Worm (Caenorhabditis elegans): ENCODE measurements around the gene F54H12.10.

The F54H12.10 gene

DNA sequence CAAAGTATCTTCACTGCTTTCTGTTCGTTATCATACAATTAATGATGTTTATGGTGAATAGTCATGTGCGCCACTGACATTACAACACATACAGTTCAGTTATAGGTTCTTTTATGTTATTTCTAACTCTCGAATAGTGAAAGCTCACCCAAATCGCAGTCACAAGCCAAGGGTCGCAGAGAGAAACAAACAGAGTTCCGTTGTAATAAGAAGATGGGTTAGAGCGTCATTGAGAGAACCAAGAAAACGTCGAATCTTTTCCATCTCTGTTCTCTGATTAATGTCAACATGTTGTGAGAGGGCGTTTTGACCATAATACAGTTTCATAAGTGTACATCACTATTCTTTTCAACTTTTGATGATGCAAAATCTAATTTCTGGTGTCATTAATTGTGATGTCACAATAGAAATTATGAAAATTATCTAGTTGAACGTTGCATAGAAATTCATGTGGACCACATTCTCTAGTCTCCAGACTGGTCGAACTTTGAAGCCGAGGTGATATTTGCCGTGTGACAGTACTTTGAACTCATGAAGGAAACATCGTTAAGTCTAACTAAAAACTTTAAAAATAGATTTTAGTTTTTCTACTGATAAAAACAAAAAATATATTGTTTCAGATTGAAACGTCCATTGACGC is 15.3 kb upstream of the F54H12.10 start:
- TF ChIP-seq F13H6.1 (tag; optimal IDR thresholded peaks at IDR 0.05) (no peak), ceh-14 (tag; optimal IDR thresholded peaks at IDR 0.05) (no peak), ttx-3 (tag; optimal IDR thresholded peaks at IDR 0.05) (no peak), C38D4.7 (GFP tag; optimal IDR thresholded peaks at IDR 0.05) (no peak)

DNA sequence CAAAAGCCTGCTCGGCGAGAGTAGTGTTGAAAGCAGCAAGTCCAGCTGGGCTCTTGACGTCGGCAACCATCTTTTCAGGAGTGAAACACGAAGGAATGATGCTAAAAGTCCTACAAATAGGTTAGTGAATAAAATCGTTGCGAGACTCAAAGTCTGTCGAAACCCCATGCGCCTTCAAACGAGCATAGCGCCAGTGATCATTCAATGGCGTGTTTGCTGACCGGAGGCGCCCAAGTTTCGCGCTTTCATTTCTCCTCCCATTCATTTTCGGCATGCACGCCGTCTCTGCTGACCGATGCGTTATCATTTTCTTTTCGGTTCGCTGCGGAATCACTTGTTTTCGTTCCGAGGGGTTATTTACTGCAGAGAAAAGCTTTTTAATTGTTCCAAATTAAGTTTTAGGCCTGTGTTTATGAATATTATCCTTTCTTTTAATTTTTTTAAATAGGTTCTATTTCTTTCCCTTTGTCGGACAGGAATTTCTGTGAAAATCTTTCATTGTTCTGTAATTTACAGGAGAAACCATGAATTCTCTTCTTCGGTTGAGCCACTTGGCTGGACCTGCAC is 14.5 kb upstream of the F54H12.10 start, which contains the start of the genes eef-1B.1 and aco-2:
TSS of gene eef-1B.1 (minus strand) at position 186 of the 567 bp plus-strand sequence.
TSS of gene aco-2 (plus strand) at position 517 of the 567 bp plus-strand sequence.
- no peak for TF ChIP-seq nhr-232 (tag; optimal IDR thresholded peaks at IDR 0.05)
- TF ChIP-seq hlh-30 (tag; optimal IDR thresholded peaks at IDR 0.05; ENCODE audit: insufficient read depth), result peak; percentile 37
- TF ChIP-seq nfya-1 (tag; optimal IDR thresholded peaks at IDR 0.05), result peak; percentile 61
- no peak for TF ChIP-seq ceh-22 (tag; optimal IDR thresholded peaks at IDR 0.05)
- no peak for TF ChIP-seq ceh-19 (GFP tag; optimal IDR thresholded peaks at IDR 0.05)
- TF ChIP-seq lim-6 (tag; optimal IDR thresholded peaks at IDR 0.05), result no peak
- no peak for TF ChIP-seq pha-4 (tag; optimal IDR thresholded peaks at IDR 0.05)
- no peak for TF ChIP-seq hlh-8 (tag; optimal IDR thresholded peaks at IDR 0.05)
- TF ChIP-seq C08G9.2 (tag; optimal IDR thresholded peaks at IDR 0.05), result no peak
- no peak for TF ChIP-seq pros-1 (tag; optimal IDR thresholded peaks at IDR 0.05)
- TF ChIP-seq rnt-1 (tag; optimal IDR thresholded peaks at IDR 0.05), result no peak
- TF ChIP-seq dve-1 (tag; optimal IDR thresholded peaks at IDR 0.05), result peak; percentile 11
- TF ChIP-seq F13H6.1 (tag; optimal IDR thresholded peaks at IDR 0.05), result no peak
- peak; percentile 55 for TF ChIP-seq ceh-31 (tag; optimal IDR thresholded peaks at IDR 0.05)
- no peak for TF ChIP-seq ceh-24 (tag; optimal IDR thresholded peaks at IDR 0.05)
- TF ChIP-seq unc-55 (GFP tag; optimal IDR thresholded peaks at IDR 0.05), result peak; percentile 3
- no peak for TF ChIP-seq K02D7.2 (tag; optimal IDR thresholded peaks at IDR 0.05)
- TF ChIP-seq T23F11.4 (GFP tag; optimal IDR thresholded peaks at IDR 0.05), result no peak
- no peak for TF ChIP-seq npax-4 (tag; optimal IDR thresholded peaks at IDR 0.05)
- TF ChIP-seq elt-4 (tag; optimal IDR thresholded peaks at IDR 0.05), result no peak
- no peak for TF ChIP-seq gmeb-2 (tag; optimal IDR thresholded peaks at IDR 0.05)
- TF ChIP-seq pat-9 (tag; optimal IDR thresholded peaks at IDR 0.05), result peak; percentile 29
- TF ChIP-seq dmd-4 (tag; optimal IDR thresholded peaks at IDR 0.05; ENCODE audit: borderline replicate concordance), result no peak
- no peak for TF ChIP-seq zip-5 (tag; optimal IDR thresholded peaks at IDR 0.05)
- TF ChIP-seq ceh-34 (tag; optimal IDR thresholded peaks at IDR 0.05), result no peak
- TF ChIP-seq fkh-6 (tag; optimal IDR thresholded peaks at IDR 0.05), result no peak
- TF ChIP-seq madf-2 (tag; optimal IDR thresholded peaks at IDR 0.05), result no peak
- no peak for TF ChIP-seq tbx-7 (tag; optimal IDR thresholded peaks at IDR 0.05)
- peak; percentile 6 for TF ChIP-seq unc-86 (tag; optimal IDR thresholded peaks at IDR 0.05)
- no peak for TF ChIP-seq syd-9 (tag; optimal IDR thresholded peaks at IDR 0.05)
- no peak for TF ChIP-seq unc-3 (GFP tag; conservative IDR thresholded peaks at IDR 0.05)
- TF ChIP-seq unc-3 (tag; optimal IDR thresholded peaks at IDR 0.05), result no peak
- TF ChIP-seq tbx-2 (tag; optimal IDR thresholded peaks at IDR 0.05), result peak; percentile 41
- TF ChIP-seq ref-2 (tag; optimal IDR thresholded peaks at IDR 0.05), result no peak
- TF ChIP-seq fax-1 (tag; optimal IDR thresholded peaks at IDR 0.05), result no peak
- no peak for TF ChIP-seq ets-4 (tag; optimal IDR thresholded peaks at IDR 0.05)
- no peak for TF ChIP-seq sdc-2 (tag; optimal IDR thresholded peaks at IDR 0.05)
- TF ChIP-seq ceh-2 (tag; optimal IDR thresholded peaks at IDR 0.05), result no peak
- TF ChIP-seq pag-3 (tag; optimal IDR thresholded peaks at IDR 0.05; ENCODE audit: borderline replicate concordance), result no peak
- TF ChIP-seq ahr-1 (tag; optimal IDR thresholded peaks at IDR 0.05), result no peak
- TF ChIP-seq ceh-45 (GFP tag; IDR thresholded peaks at IDR 0.05), result no peak
- no peak for TF ChIP-seq odd-2 (tag; optimal IDR thresholded peaks at IDR 0.05)
- no peak for TF ChIP-seq hlh-15 (tag; optimal IDR thresholded peaks at IDR 0.05)
- TF ChIP-seq C38D4.7 (GFP tag; optimal IDR thresholded peaks at IDR 0.05), result no peak
- TF ChIP-seq pax-1 (tag; optimal IDR thresholded peaks at IDR 0.05), result no peak
- TF ChIP-seq ceh-18 (tag; optimal IDR thresholded peaks at IDR 0.05), result peak; percentile 25
- no peak for TF ChIP-seq hlh-13 (GFP tag; optimal IDR thresholded peaks at IDR 0.05)
- TF ChIP-seq fkh-10 (GFP tag; optimal IDR thresholded peaks at IDR 0.05), result no peak

Measured in whole organism, late embryonic.